Fruit fly (Drosophila melanogaster) whole organism, embryonic: ENCODE results near the gene CG12438.

ENCODE experiments used
- Aef1 ChIP-seq: fragments of 200-800 bp; sonication (Bioruptor generic); IDR thresholded peaks from 3 replicates; pipeline ENCODE4 v1.3.6; 2022; ENCODE audit warnings: missing biosample characterization, missing genetic modification characterization
- CG10654 ChIP-seq: fragments of 200-800 bp; sonication (Bioruptor generic); optimal IDR thresholded peaks from 2 replicates; lab custom pipeline; 2016; ENCODE audit warnings: missing biosample characterization, missing genetic modification characterization
- CG11504 ChIP-seq: fragments of 200-800 bp; sonication (Bioruptor generic); optimal IDR thresholded peaks from 3 replicates; lab custom pipeline; 2019; ENCODE audit warnings: missing biosample characterization, mild to moderate bottlenecking, missing genetic modification characterization, moderate library complexity
- CG11560 ChIP-seq: fragments of 200-800 bp; sonication (Bioruptor generic); IDR thresholded peaks from 3 replicates; pipeline ENCODE4 v1.3.6; 2022; ENCODE audit warnings: missing biosample characterization, missing genetic modification characterization
- CG13296 ChIP-seq: fragments of 200-800 bp; sonication (Bioruptor generic); optimal IDR thresholded peaks from 3 replicates; lab custom pipeline; 2018; ENCODE audit warnings: missing biosample characterization, mild to moderate bottlenecking, missing genetic modification characterization
- CG14014 ChIP-seq: fragments of 200-800 bp; sonication (Bioruptor generic); IDR thresholded peaks from 2 replicates; pipeline ENCODE4 v1.3.6; 2022; ENCODE audit warnings: missing biosample characterization, missing genetic modification characterization
- CG15269 ChIP-seq: fragments of 200-800 bp; sonication (Bioruptor generic); optimal IDR thresholded peaks from 2 replicates; lab custom pipeline; 2018; ENCODE audit warnings: missing biosample characterization, mild to moderate bottlenecking, missing genetic modification characterization, moderate library complexity
- CG16813 ChIP-seq: fragments of 200-800 bp; sonication (Bioruptor generic); IDR thresholded peaks from 3 replicates; pipeline ENCODE4 v1.3.6; 2022; ENCODE audit warnings: missing biosample characterization, missing genetic modification characterization; ENCODE audit not compliant: partially characterized antibody
- CG17328 ChIP-seq: fragments of 200-800 bp; sonication (Bioruptor generic); IDR thresholded peaks from 2 replicates; pipeline ENCODE4 v1.3.6; 2022; ENCODE audit warnings: missing biosample characterization, missing genetic modification characterization
- CG17359 ChIP-seq: fragments of 200-800 bp; sonication (Bioruptor generic); optimal IDR thresholded peaks from 3 replicates; lab custom pipeline; 2018; ENCODE audit warnings: missing biosample characterization, mild to moderate bottlenecking, missing genetic modification characterization, moderate library complexity
- CG17568 ChIP-seq: fragments of 200-800 bp; sonication (Bioruptor generic); optimal IDR thresholded peaks from 2 replicates; lab custom pipeline; 2018; ENCODE audit warnings: missing biosample characterization, mild to moderate bottlenecking, missing genetic modification characterization, moderate library complexity
- CG18619 ChIP-seq: fragments of 200-800 bp; sonication (Bioruptor generic); optimal IDR thresholded peaks from 3 replicates; lab custom pipeline; 2017; ENCODE audit warnings: missing biosample characterization, mild to moderate bottlenecking, missing genetic modification characterization
- CG2120 ChIP-seq: fragments of 200-800 bp; sonication (Bioruptor generic); optimal IDR thresholded peaks from 3 replicates; lab custom pipeline; 2016; ENCODE audit warnings: missing biosample characterization, missing genetic modification characterization
- CG2678 ChIP-seq: fragments of 200-800 bp; sonication (Bioruptor generic); optimal IDR thresholded peaks from 3 replicates; lab custom pipeline; 2019; ENCODE audit warnings: missing biosample characterization, mild to moderate bottlenecking, missing genetic modification characterization, moderate library complexity
- CG2712 ChIP-seq: fragments of 200-800 bp; optimal IDR thresholded peaks from 3 replicates; lab custom pipeline; 2019; ENCODE audit warnings: missing biosample characterization, mild to moderate bottlenecking, missing genetic modification characterization, moderate library complexity
- CG30403 ChIP-seq: fragments of 200-800 bp; sonication (Bioruptor generic); optimal IDR thresholded peaks from 3 replicates; lab custom pipeline; 2016; ENCODE audit warnings: missing biosample characterization, missing genetic modification characterization
- CG42726 ChIP-seq: fragments of 200-800 bp; sonication (Bioruptor generic); IDR thresholded peaks from 2 replicates; pipeline ENCODE4 v1.3.6; 2022; ENCODE audit warnings: missing biosample characterization, missing genetic modification characterization; ENCODE audit not compliant: partially characterized antibody
- CG4854 ChIP-seq: fragments of 200-800 bp; sonication (Bioruptor generic); optimal IDR thresholded peaks from 2 replicates; lab custom pipeline; 2016; ENCODE audit warnings: missing biosample characterization, missing genetic modification characterization, inconsistent platforms
- CG6254 ChIP-seq: fragments of 200-800 bp; sonication (Bioruptor generic); optimal IDR thresholded peaks from 3 replicates; lab custom pipeline; 2017; ENCODE audit warnings: mild to moderate bottlenecking, missing biosample characterization, missing genetic modification reagents, missing genetic modification characterization
- CG6683 ChIP-seq: fragments of 200-800 bp; sonication (Bioruptor generic); optimal IDR thresholded peaks from 2 replicates; lab custom pipeline; 2017; ENCODE audit warnings: missing biosample characterization, mild to moderate bottlenecking, missing genetic modification characterization, missing genetic modification reagents
- CG6765 ChIP-seq: fragments of 200-800 bp; sonication (Bioruptor generic); optimal IDR thresholded peaks from 3 replicates; lab custom pipeline; 2017; ENCODE audit warnings: missing biosample characterization, mild to moderate bottlenecking, missing genetic modification characterization
- CG6854 ChIP-seq: fragments of 200-800 bp; sonication (Bioruptor generic); optimal IDR thresholded peaks from 3 replicates; lab custom pipeline; 2017; ENCODE audit warnings: missing biosample characterization, mild to moderate bottlenecking, missing genetic modification characterization
- CG9727 ChIP-seq: fragments of 200-800 bp; sonication (Bioruptor generic); optimal IDR thresholded peaks from 3 replicates; lab custom pipeline; 2017; ENCODE audit warnings: missing biosample characterization, mild to moderate bottlenecking, missing genetic modification characterization
- CG9932 ChIP-seq: fragments of 200-800 bp; sonication (Bioruptor generic); IDR thresholded peaks from 2 replicates; pipeline ENCODE4 v1.3.6; 2022; ENCODE audit warnings: missing biosample characterization, missing genetic modification characterization
- CHES-1-like ChIP-seq: fragments of 200-800 bp; sonication (Bioruptor generic); optimal IDR thresholded peaks from 2 replicates; lab custom pipeline; 2016; ENCODE audit warnings: missing biosample characterization, missing genetic modification characterization
- CkIIα-i1 ChIP-seq: fragments of 200-800 bp; sonication (Bioruptor generic); IDR thresholded peaks from 2 replicates; pipeline ENCODE4 v1.3.6; 2022; ENCODE audit warnings: missing biosample characterization, missing genetic modification characterization
- Deaf1 ChIP-seq: fragments of 200-800 bp; optimal IDR thresholded peaks from 3 replicates; lab custom pipeline; 2019; ENCODE audit warnings: missing biosample characterization, mild to moderate bottlenecking, missing genetic modification characterization, moderate library complexity
- GATAe ChIP-seq: fragments of 200-800 bp; sonication (Bioruptor generic); conservative IDR thresholded peaks from 2 replicates; pipeline ENCODE4 v1.3.6; 2022; ENCODE audit warnings: missing biosample characterization, missing genetic modification characterization
- HmgZ ChIP-seq: fragments of 200-800 bp; sonication (Bioruptor generic); optimal IDR thresholded peaks from 2 replicates; lab custom pipeline; 2018; ENCODE audit warnings: missing biosample characterization, mild to moderate bottlenecking, missing genetic modification characterization
- Hr39 ChIP-seq: fragments of >200 bp; optimal IDR thresholded peaks from 2 replicates; lab custom pipeline; 2017
- Meics ChIP-seq: fragments of 200-800 bp; sonication (Bioruptor generic); optimal IDR thresholded peaks from 2 replicates; lab custom pipeline; 2017; ENCODE audit warnings: missing biosample characterization, mild to moderate bottlenecking, missing genetic modification characterization
- Nf-YC ChIP-seq: fragments of 200-800 bp; optimal IDR thresholded peaks from 3 replicates; lab custom pipeline; 2019; ENCODE audit warnings: missing biosample characterization, mild to moderate bottlenecking, missing genetic modification characterization, moderate library complexity
- NfI ChIP-seq: fragments of 200-800 bp; sonication (Bioruptor generic); optimal IDR thresholded peaks from 3 replicates; lab custom pipeline; 2018; ENCODE audit warnings: missing biosample characterization, mild to moderate bottlenecking, missing genetic modification characterization, moderate library complexity
- Oli ChIP-seq: fragments of 200-800 bp; sonication (Bioruptor generic); optimal IDR thresholded peaks from 2 replicates; lab custom pipeline; 2018; ENCODE audit warnings: missing biosample characterization, mild to moderate bottlenecking, missing genetic modification characterization, moderate library complexity
- Vsx1 ChIP-seq: fragments of 200-800 bp; sonication (Bioruptor generic); optimal IDR thresholded peaks from 2 replicates; lab custom pipeline; 2017; ENCODE audit warnings: missing biosample characterization, mild to moderate bottlenecking, missing genetic modification characterization, missing genetic modification reagents
- bbx ChIP-seq: fragments of 200-800 bp; sonication (Bioruptor generic); IDR thresholded peaks from 2 replicates; pipeline ENCODE4 v1.3.6; 2022; ENCODE audit warnings: missing biosample characterization, missing genetic modification characterization; ENCODE audit not compliant: partially characterized antibody
- cwo ChIP-seq: fragments of 200-800 bp; sonication (Bioruptor generic); optimal IDR thresholded peaks from 3 replicates; lab custom pipeline; 2017; ENCODE audit warnings: missing biosample characterization, missing genetic modification characterization, mild to moderate bottlenecking, moderate library complexity, missing genetic modification reagents
- dysf ChIP-seq: fragments of 200-800 bp; sonication (Bioruptor generic); IDR thresholded peaks from 3 replicates; pipeline ENCODE4 v1.3.6; 2022; ENCODE audit warnings: missing biosample characterization, missing genetic modification characterization
- fd96Cb ChIP-seq: fragments of 200-800 bp; sonication (Bioruptor generic); optimal IDR thresholded peaks from 2 replicates; lab custom pipeline; 2018; ENCODE audit warnings: missing biosample characterization, mild to moderate bottlenecking, missing genetic modification characterization, moderate library complexity
- fu2 ChIP-seq: fragments of 200-800 bp; sonication (Bioruptor generic); optimal IDR thresholded peaks from 2 replicates; lab custom pipeline; 2016; ENCODE audit warnings: missing biosample characterization, missing genetic modification characterization
- gcm2 ChIP-seq: fragments of 200-800 bp; sonication (Bioruptor generic); optimal IDR thresholded peaks from 2 replicates; lab custom pipeline; 2016; ENCODE audit warnings: missing biosample characterization, missing genetic modification characterization
- gro ChIP-seq: fragments of 200-800 bp; sonication (Bioruptor generic); optimal IDR thresholded peaks from 2 replicates; lab custom pipeline; 2016; ENCODE audit warnings: missing biosample characterization, missing genetic modification characterization
- mirr ChIP-seq: fragments of 200-800 bp; sonication (Bioruptor generic); optimal IDR thresholded peaks from 3 replicates; lab custom pipeline; 2018; ENCODE audit warnings: missing biosample characterization, mild to moderate bottlenecking, missing genetic modification characterization
- sens ChIP-seq: fragments of 200-800 bp; sonication (Bioruptor generic); peaks from one replicate; lab custom pipeline; 2016; ENCODE audit warnings: missing biosample characterization, missing genetic modification characterization
- sens-2 ChIP-seq: fragments of 200-800 bp; sonication (Bioruptor generic); IDR thresholded peaks from 2 replicates; pipeline ENCODE4 v1.3.6; 2022; ENCODE audit warnings: missing biosample characterization, missing genetic modification characterization
- seq ChIP-seq: fragments of 200-800 bp; sonication (Bioruptor generic); IDR thresholded peaks from 2 replicates; pipeline ENCODE4 v1.3.6; 2022; ENCODE audit warnings: missing biosample characterization, missing genetic modification characterization
- sr ChIP-seq: fragments of 200-800 bp; sonication (Bioruptor generic); IDR thresholded peaks from 3 replicates; pipeline ENCODE4 v1.3.6; 2022; ENCODE audit warnings: missing biosample characterization, missing genetic modification characterization
- stwl ChIP-seq: fragments of 200-800 bp; sonication (Bioruptor generic); optimal IDR thresholded peaks from 3 replicates; lab custom pipeline; 2018; ENCODE audit warnings: missing biosample characterization, mild to moderate bottlenecking, missing genetic modification characterization, moderate library complexity
- sug ChIP-seq: fragments of 200-800 bp; optimal IDR thresholded peaks from 2 replicates; lab custom pipeline; 2019; ENCODE audit warnings: missing biosample characterization, mild to moderate bottlenecking, missing genetic modification characterization, moderate library complexity
- tna ChIP-seq: fragments of 200-800 bp; sonication (Bioruptor generic); IDR thresholded peaks from 2 replicates; pipeline ENCODE4 v1.3.6; 2022; ENCODE audit warnings: missing biosample characterization, missing genetic modification characterization; ENCODE audit not compliant: partially characterized antibody
- twi ChIP-seq: fragments of 200-800 bp; optimal IDR thresholded peaks from 2 replicates; lab custom pipeline; 2019; ENCODE audit warnings: missing biosample characterization, mild to moderate bottlenecking, missing genetic modification characterization, moderate library complexity
- wor ChIP-seq: fragments of 200-800 bp; sonication (Bioruptor generic); IDR thresholded peaks from 2 replicates; pipeline ENCODE4 v1.3.6; 2022; ENCODE audit warnings: missing biosample characterization, missing genetic modification characterization

CG12438 gene

dm6 chr2L:8719757-8720156, 32.3 kb upstream of the CG12438 start (continued):
- TF ChIP-seq CG10654 (GFP tag; lab: Kevin White, UChicago) (no peak), CG6254 (GFP tag; lab: Kevin White, UChicago) (no peak), CG42726 (GFP tag; lab: Robert Waterston, UW) (no peak), CG30403 (GFP tag; lab: Kevin White, UChicago) (no peak), bbx (no peak), CG9932 (GFP tag; lab: Robert Waterston, UW) (0 out of 2 replicates have a peak, but pooled peaks have one; percentile 11), CkIIα-i1 (GFP tag; lab: Robert Waterston, UW) (no peak), CG6765 (peak; percentile 35), sens (GFP tag; lab: Kevin White, UChicago) (peak; percentile 68), mirr (GFP tag; lab: Kevin White, UChicago) (peak; percentile 68), CG11504 (tag; lab: Kevin White, UChicago) (no peak), Vsx1 (GFP tag; lab: Kevin White, UChicago) (peak; percentile 81), GATAe (GFP tag; lab: Robert Waterston, UW) (peak; percentile 66), fu2 (no peak), CG4854 (GFP tag; lab: Kevin White, UChicago) (no peak), gro (GFP tag; lab: Kevin White, UChicago) (peak; percentile 66), fd96Cb (no peak), tna (GFP tag; lab: Robert Waterston, UW) (no peak), CG18619 (GFP tag; lab: Kevin White, UChicago) (no peak), seq (peak; percentile 40), CHES-1-like (GFP tag; lab: Kevin White, UChicago) (no peak), CG15269 (tag; lab: Kevin White, UChicago) (no peak), CG17568 (peak; percentile 21), Meics (GFP tag; lab: Kevin White, UChicago) (peak; percentile 16), twi (tag; lab: Kevin White, UChicago) (no peak), gcm2 (GFP tag; lab: Kevin White, UChicago) (no peak), wor (GFP tag; lab: Robert Waterston, UW) (no peak), CG11560 (tag; lab: Robert Waterston, UW) (no peak), Nf-YC (tag; lab: Kevin White, UChicago) (no peak), CG6683 (GFP tag; lab: Kevin White, UChicago) (no peak), CG13296 (GFP tag; lab: Kevin White, UChicago) (peak; percentile 4), sens-2 (GFP tag; lab: Robert Waterston, UW) (peak; percentile 78), CG2712 (tag; lab: Kevin White, UChicago) (no peak), NfI (GFP tag; lab: Kevin White, UChicago) (peak; percentile 9), CG17359 (peak; percentile 11), stwl (tag; lab: Kevin White, UChicago) (no peak), Hr39 (lab: Kevin White, UChicago) (no peak), Deaf1 (tag; lab: Kevin White, UChicago) (peak; percentile 42), dysf (no peak), CG2678 (tag; lab: Kevin White, UChicago) (peak; percentile 16), sr (GFP tag; lab: Robert Waterston, UW) (no peak), CG17328 (GFP tag; lab: Robert Waterston, UW) (no peak), Aef1 (GFP tag; lab: Robert Waterston, UW) (no peak), CG16813 (GFP tag; lab: Robert Waterston, UW) (no peak), CG9727 (GFP tag; lab: Kevin White, UChicago) (no peak), CG14014 (GFP tag; lab: Robert Waterston, UW) (no peak), cwo (GFP tag; lab: Kevin White, UChicago) (no peak), Oli (tag; lab: Kevin White, UChicago) (no peak), CG6854 (peak; percentile 30), HmgZ (tag; lab: Kevin White, UChicago) (peak; percentile 19), sug (peak; percentile 83), CG2120 (GFP tag; lab: Kevin White, UChicago) (no peak)
